Worm (Caenorhabditis elegans): ENCODE measurements around the gene prp-40.
A peak's percentile ranks its signal among the peaks of the same experiment; 100 is the strongest.

The prp-40 gene

DNA sequence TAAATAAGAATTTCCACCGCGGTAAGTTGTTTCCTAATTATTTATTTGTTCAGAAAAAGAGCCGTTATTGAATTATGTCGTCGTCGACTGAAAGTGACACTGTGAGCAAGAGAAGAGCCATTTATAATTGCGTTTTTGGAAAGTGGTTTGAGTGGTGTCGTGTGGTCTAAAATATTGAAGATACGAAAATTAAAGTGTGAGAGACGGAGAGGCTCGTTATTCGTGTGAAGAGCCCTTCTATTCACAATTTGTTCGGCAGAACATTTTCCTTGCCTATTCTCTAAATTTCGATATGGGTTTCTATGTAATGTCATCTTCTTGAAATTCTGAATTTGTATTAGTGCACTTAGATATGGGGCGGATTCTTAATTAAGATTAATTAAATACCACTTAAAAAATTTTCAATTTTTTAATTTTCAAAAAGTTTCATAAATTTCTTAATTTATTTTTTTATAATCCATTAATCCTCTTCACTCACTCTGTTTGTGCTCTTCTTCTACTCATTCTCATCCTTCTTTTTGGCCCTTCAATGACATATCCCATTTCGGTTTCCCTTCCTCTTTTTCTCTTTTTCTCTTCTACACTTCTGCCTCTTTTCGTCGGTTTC lies 12.0 kb upstream of the prp-40 start (continued):
- TF ChIP-seq B0035.1 (tag; optimal IDR thresholded peaks at IDR 0.05), result peak; percentile 48
- 0 out of 2 replicates have a peak, but pooled peaks have one; percentile 21 for TF ChIP-seq lin-26 (GFP tag; IDR thresholded peaks at IDR 0.05)
- TF ChIP-seq fkh-3 (tag; optimal IDR thresholded peaks at IDR 0.05), result no peak
- peak; percentile 73 for TF ChIP-seq F52B5.7 (tag; optimal IDR thresholded peaks at IDR 0.05)
- TF ChIP-seq pbrm-1 (GFP tag; IDR thresholded peaks at IDR 0.05), result peak; percentile 60; the same call in 1 of the 2 replicates
- no peak for TF ChIP-seq T07F8.4 (tag; optimal IDR thresholded peaks at IDR 0.05)
- no peak for TF ChIP-seq F10E7.11 (tag; optimal IDR thresholded peaks at IDR 0.05)
- TF ChIP-seq let-607 (tag; optimal IDR thresholded peaks at IDR 0.05), result peak in 1 of 2 experiments; percentile 17
- TF ChIP-seq attf-6 (GFP tag; IDR thresholded peaks at IDR 0.05), result no peak
- no peak for TF ChIP-seq mes-4 (tag; optimal IDR thresholded peaks at IDR 0.05)
- peak in 1 of 3 experiments; percentile 51 for TF ChIP-seq lin-35 (GFP tag; optimal IDR thresholded peaks at IDR 0.05)
- TF ChIP-seq cebp-1 (GFP tag; IDR thresholded peaks at IDR 0.05), result no peak
- peak; percentile 45 for TF ChIP-seq cebp-1 (tag; optimal IDR thresholded peaks at IDR 0.05)
- 0 out of 2 replicates have a peak, but pooled peaks have one; percentile 16 for TF ChIP-seq Y56A3A.18 (GFP tag; IDR thresholded peaks at IDR 0.05)
- TF ChIP-seq B0336.3 (GFP tag; IDR thresholded peaks at IDR 0.05), result peak; percentile 65
- no peak for TF ChIP-seq bed-1 (GFP tag; IDR thresholded peaks at IDR 0.05)
- peak; percentile 38 for TF ChIP-seq him-1 (tag; optimal IDR thresholded peaks at IDR 0.05)
- TF ChIP-seq rec-8 (tag; optimal IDR thresholded peaks at IDR 0.05), result peak in 1 of 2 experiments; percentile 3
- TF ChIP-seq nhr-90 (tag; optimal IDR thresholded peaks at IDR 0.05), result no peak
- peak; percentile 74 for TF ChIP-seq ceh-27 (GFP tag; optimal IDR thresholded peaks at IDR 0.05)
- TF ChIP-seq gei-17 (GFP tag; optimal IDR thresholded peaks at IDR 0.05), result peak; percentile 24
- TF ChIP-seq Y67H2A.10 (GFP tag; conservative IDR thresholded peaks at IDR 0.05), result no peak
- no peak for TF ChIP-seq ets-4 (GFP tag; optimal IDR thresholded peaks at IDR 0.05)
- TF ChIP-seq zim-3 (tag; optimal IDR thresholded peaks at IDR 0.05), result no peak
- TF ChIP-seq Y53F4B.3 (GFP tag; IDR thresholded peaks at IDR 0.05), result no peak
- no peak for TF ChIP-seq lir-1 (GFP tag; conservative IDR thresholded peaks at IDR 0.05)
- TF ChIP-seq athp-1 (tag; optimal IDR thresholded peaks at IDR 0.05), result peak; percentile 7
- peak; percentile 11 for TF ChIP-seq hmg-1.2 (GFP tag; IDR thresholded peaks at IDR 0.05)
- TF ChIP-seq xnd-1 (tag; optimal IDR thresholded peaks at IDR 0.05), result peak; percentile 9
- no peak for TF ChIP-seq nfya-1 (tag; optimal IDR thresholded peaks at IDR 0.05; ENCODE audit: borderline replicate concordance, insufficient read depth)
- TF ChIP-seq ztf-28 (GFP tag; IDR thresholded peaks at IDR 0.05), result no peak
- TF ChIP-seq attf-5 (GFP tag; optimal IDR thresholded peaks at IDR 0.05), result no peak
- 0 out of 2 replicates have a peak, but pooled peaks have one; percentile 43 for TF ChIP-seq B0019.2 (GFP tag; conservative IDR thresholded peaks at IDR 0.05)
- 0 out of 2 replicates have a peak, but pooled peaks have one; percentile 9 for TF ChIP-seq ceh-40 (GFP tag; IDR thresholded peaks at IDR 0.05)
- no peak for TF ChIP-seq ceh-58 (GFP tag; IDR thresholded peaks at IDR 0.05)
- no peak for TF ChIP-seq egl-18 (GFP tag; IDR thresholded peaks at IDR 0.05)
- peak; percentile 65 for TF ChIP-seq nhr-27 (tag; optimal IDR thresholded peaks at IDR 0.05)
- no peak for TF ChIP-seq dpl-1 (GFP tag; optimal IDR thresholded peaks at IDR 0.05)
- TF ChIP-seq akir-1 (GFP tag; optimal IDR thresholded peaks at IDR 0.05), result no peak
- no peak for TF ChIP-seq snpc-4 (GFP tag; optimal IDR thresholded peaks at IDR 0.05)
- peak in 1 of 4 experiments; percentile 57 for TF ChIP-seq snpc-4 (tag; optimal IDR thresholded peaks at IDR 0.05)
- peak; percentile 12 for TF ChIP-seq K12H6.12 (tag; optimal IDR thresholded peaks at IDR 0.05)
- no peak for TF ChIP-seq ceh-79 (tag; optimal IDR thresholded peaks at IDR 0.05)
- TF ChIP-seq F37B4.10 (GFP tag; IDR thresholded peaks at IDR 0.05), result 0 out of 2 replicates have a peak, but pooled peaks have one; percentile 54
- TF ChIP-seq attf-3 (GFP tag; conservative IDR thresholded peaks at IDR 0.05), result no peak
- TF ChIP-seq snpc-1.3 (tag; optimal IDR thresholded peaks at IDR 0.05; ENCODE audit: insufficient read depth), result no peak
- no peak for TF ChIP-seq aptf-3 (GFP tag; IDR thresholded peaks at IDR 0.05)

Measured in whole organism, young adult.